Fruit fly (Drosophila melanogaster): ENCODE data around the gene plh.

The plh gene

dm6 chr3R:5025429-5026284, 14.8 kb upstream of the plh start (continued):
- TF ChIP-seq CG10565 (GFP tag; optimal IDR thresholded peaks at IDR 0.05), result no peak
- TF ChIP-seq cad (GFP tag; optimal IDR thresholded peaks at IDR 0.05), result no peak
- no peak for TF ChIP-seq mld (GFP tag; IDR thresholded peaks at IDR 0.05; ENCODE audit: partially characterized antibody)
- TF ChIP-seq jigr1 (GFP tag; IDR thresholded peaks at IDR 0.05), result no peak
- peak; percentile 21 for TF ChIP-seq scrt (GFP tag; optimal IDR thresholded peaks at IDR 0.05)
- TF ChIP-seq Doc2 (GFP tag; IDR thresholded peaks at IDR 0.05), result no peak
- no peak for TF ChIP-seq CG14014 (GFP tag; IDR thresholded peaks at IDR 0.05)
- peak; percentile 74 for TF ChIP-seq kni (GFP tag; optimal IDR thresholded peaks at IDR 0.05)
- no peak for TF ChIP-seq bowl (GFP tag; IDR thresholded peaks at IDR 0.05)
- no peak for TF ChIP-seq fd96Cb (tag; optimal IDR thresholded peaks at IDR 0.05)
- peak; percentile 81 for TF ChIP-seq CG13894 (tag; optimal IDR thresholded peaks at IDR 0.05)
- TF ChIP-seq H15 (GFP tag; IDR thresholded peaks at IDR 0.05), result 0 out of 3 replicates have a peak, but pooled peaks have one; percentile 22
- peak; percentile 69 for TF ChIP-seq Med (GFP tag)
- TF ChIP-seq CG11093 (GFP tag; IDR thresholded peaks at IDR 0.05), result 0 out of 3 replicates have a peak, but pooled peaks have one; percentile 36
- no peak for TF ChIP-seq hbn (GFP tag; IDR thresholded peaks at IDR 0.05; ENCODE audit: partially characterized antibody)
- TF ChIP-seq Hr78 (GFP tag; optimal IDR thresholded peaks at IDR 0.05), result no peak
- no peak for TF ChIP-seq CG2120 (GFP tag; optimal IDR thresholded peaks at IDR 0.05)
- TF ChIP-seq crc (GFP tag; optimal IDR thresholded peaks at IDR 0.05), result no peak
- no peak for TF ChIP-seq cwo (GFP tag; optimal IDR thresholded peaks at IDR 0.05)
- TF ChIP-seq CG13123 (GFP tag; optimal IDR thresholded peaks at IDR 0.05), result no peak
- TF ChIP-seq shn (GFP tag; optimal IDR thresholded peaks at IDR 0.05), result no peak
- TF ChIP-seq CG8290 (GFP tag; optimal IDR thresholded peaks at IDR 0.05), result no peak
- no peak for TF ChIP-seq CG8290 (tag; optimal IDR thresholded peaks at IDR 0.05)
- TF ChIP-seq CG34376 (GFP tag; optimal IDR thresholded peaks at IDR 0.05), result no peak
- no peak for TF ChIP-seq CG33213 (GFP tag; optimal IDR thresholded peaks at IDR 0.05)
- TF ChIP-seq CG6254 (GFP tag; optimal IDR thresholded peaks at IDR 0.05), result peak; percentile 26
- TF ChIP-seq lmd (GFP tag; IDR thresholded peaks at IDR 0.05), result no peak
- peak; percentile 19 for TF ChIP-seq CG18599 (GFP tag; optimal IDR thresholded peaks at IDR 0.05)
- TF ChIP-seq Taf1 (GFP tag; IDR thresholded peaks at IDR 0.05), result no peak
- TF ChIP-seq vnd (GFP tag; IDR thresholded peaks at IDR 0.05; ENCODE audit: partially characterized antibody), result no peak

DNA sequence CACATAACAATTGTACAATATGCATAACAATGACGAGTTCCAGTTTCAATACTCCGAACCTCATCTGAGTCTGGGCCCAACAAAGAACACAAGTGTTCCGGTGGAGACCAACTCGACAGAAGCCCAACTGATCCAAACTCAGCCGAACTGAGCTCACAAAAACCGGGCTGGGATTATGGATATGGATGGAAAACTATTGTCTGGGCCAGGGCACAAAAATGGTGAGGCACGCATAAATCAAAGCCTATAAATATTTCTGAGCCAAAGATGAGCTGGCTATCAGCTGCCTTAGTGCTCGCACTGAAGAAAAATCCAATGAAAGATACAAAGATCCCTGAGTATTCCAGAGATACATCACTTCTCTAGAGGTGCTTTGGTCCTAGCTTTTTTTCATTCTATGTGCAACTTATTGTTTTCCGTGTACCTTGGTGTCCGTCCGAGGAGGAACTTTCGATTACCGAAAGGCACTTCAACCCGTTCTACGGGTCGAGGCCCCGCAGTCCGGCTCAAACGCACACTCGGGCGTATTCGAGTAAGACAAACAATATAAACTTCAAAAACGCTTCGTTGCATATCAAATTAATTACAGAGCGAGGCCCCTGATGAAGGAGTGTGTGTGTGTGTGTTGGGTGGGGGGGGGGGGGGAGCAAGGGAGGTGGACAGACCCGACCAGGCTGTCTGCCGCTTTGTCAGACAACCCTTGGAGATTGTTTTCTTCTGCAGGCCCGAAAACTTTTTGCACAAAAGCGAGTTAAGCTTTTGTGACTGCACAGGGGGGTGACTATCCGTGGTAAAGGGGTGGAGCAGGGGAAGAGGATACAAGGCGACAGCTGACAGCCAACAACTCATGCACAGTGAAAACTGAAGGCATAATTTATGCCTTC, 12.9 kb upstream of the plh start:
- TF ChIP-seq unpg (GFP tag; optimal IDR thresholded peaks at IDR 0.05) (no peak), bab2 (GFP tag; optimal IDR thresholded peaks at IDR 0.05) (no peak), CG6654 (GFP tag; optimal IDR thresholded peaks at IDR 0.05) (no peak), Ssrp (tag; optimal IDR thresholded peaks at IDR 0.05) (no peak), CG17568 (GFP tag; optimal IDR thresholded peaks at IDR 0.05) (no peak), schlank (tag; optimal IDR thresholded peaks at IDR 0.05) (no peak), CG7745 (tag; optimal IDR thresholded peaks at IDR 0.05) (no peak), ato (GFP tag; IDR thresholded peaks at IDR 0.05; ENCODE audit: partially characterized antibody) (no peak), CG8281 (tag; optimal IDR thresholded peaks at IDR 0.05) (no peak), HLH3B (GFP tag; IDR thresholded peaks at IDR 0.05) (no peak), CG18764 (GFP tag; optimal IDR thresholded peaks at IDR 0.05) (no peak), unc-4 (GFP tag; IDR thresholded peaks at IDR 0.05; ENCODE audit: partially characterized antibody) (no peak), CG1603 (tag; optimal IDR thresholded peaks at IDR 0.05) (peak; percentile 18), lola (GFP tag; optimal IDR thresholded peaks at IDR 0.05) (peak in 1 of 3 experiments; percentile 5), CG12155 (GFP tag; optimal IDR thresholded peaks at IDR 0.05) (no peak), ash1 (GFP tag; optimal IDR thresholded peaks at IDR 0.05) (no peak), gsb-n (tag; optimal IDR thresholded peaks at IDR 0.05) (no peak), CG2875 (GFP tag; optimal IDR thresholded peaks at IDR 0.05) (no peak)
